Worm (Caenorhabditis elegans) whole organism, late embryonic: ENCODE data around the gene ttr-28.

Source experiments
- C08G9.2 ChIP-seq: sonication (generic microtip); optimal IDR thresholded peaks from 2 replicates; lab custom pipeline; 2016; ENCODE audit warnings: mild to moderate bottlenecking, missing genetic modification characterization, moderate library complexity, missing compliant biosample characterization
- F13H6.1 ChIP-seq: sonication (generic microtip); optimal IDR thresholded peaks from 2 replicates; lab custom pipeline; 2016; ENCODE audit warnings: missing genetic modification characterization, missing compliant biosample characterization
- K02D7.2 ChIP-seq: sonication (generic microtip); optimal IDR thresholded peaks from 2 replicates; lab custom pipeline; 2017; ENCODE audit warnings: mild to moderate bottlenecking, missing genetic modification characterization, missing compliant biosample characterization
- ahr-1 ChIP-seq: sonication (generic microtip); optimal IDR thresholded peaks from 2 replicates; lab custom pipeline; 2016; ENCODE audit warnings: missing genetic modification characterization, missing compliant biosample characterization
- ama-1 ChIP-seq: fragments of 150-350 bp; optimal IDR thresholded peaks from 2 replicates; lab custom pipeline; 2014
- ceh-22 ChIP-seq: sonication (generic microtip); optimal IDR thresholded peaks from 2 replicates; lab custom pipeline; 2017; ENCODE audit warnings: missing biosample characterization, missing genetic modification characterization
- ceh-30 ChIP-seq: fragments of 150-350 bp; optimal IDR thresholded peaks from 2 replicates; lab custom pipeline; 2014; ENCODE audit warnings: missing biosample characterization, missing genetic modification characterization
- ceh-48 ChIP-seq: sonication (generic microtip); optimal IDR thresholded peaks from 2 replicates; lab custom pipeline; 2016; ENCODE audit warnings: missing genetic modification characterization, inconsistent platforms, missing compliant biosample characterization
- ceh-9 ChIP-seq: sonication (generic microtip); optimal IDR thresholded peaks from 2 replicates; lab custom pipeline; 2016; ENCODE audit warnings: mild to moderate bottlenecking, missing genetic modification characterization, inconsistent platforms, missing compliant biosample characterization
- che-1 ChIP-seq: sonication (generic microtip); optimal IDR thresholded peaks from 2 replicates; lab custom pipeline; 2016; ENCODE audit warnings: mild to moderate bottlenecking, missing genetic modification characterization, missing compliant biosample characterization
- dmd-4 ChIP-seq: sonication (generic microtip); optimal IDR thresholded peaks from 2 replicates; lab custom pipeline; 2016; ENCODE audit warnings: borderline replicate concordance, missing genetic modification characterization, missing compliant biosample characterization
- elt-2 ChIP-seq: sonication (generic microtip); optimal IDR thresholded peaks from 2 replicates; lab custom pipeline; 2016; ENCODE audit warnings: missing genetic modification reagents, missing genetic modification characterization, missing compliant biosample characterization
- fax-1 ChIP-seq: sonication (generic microtip); optimal IDR thresholded peaks from 2 replicates; lab custom pipeline; 2016; ENCODE audit warnings: missing genotype, missing genetic modification characterization, missing compliant biosample characterization
- fkh-6 ChIP-seq: sonication (generic microtip); optimal IDR thresholded peaks from 2 replicates; lab custom pipeline; 2016; ENCODE audit warnings: missing genetic modification characterization, missing compliant biosample characterization
- hlh-15 ChIP-seq: sonication (generic microtip); optimal IDR thresholded peaks from 2 replicates; lab custom pipeline; 2016; ENCODE audit warnings: missing genetic modification characterization, missing compliant biosample characterization
- hlh-6 ChIP-seq: sonication (generic microtip); optimal IDR thresholded peaks from 2 replicates; lab custom pipeline; 2016; ENCODE audit warnings: missing genotype, missing genetic modification characterization, missing compliant biosample characterization
- hlh-8 ChIP-seq: sonication (generic microtip); optimal IDR thresholded peaks from 2 replicates; lab custom pipeline; 2016; ENCODE audit warnings: missing genotype, missing genetic modification characterization, missing compliant biosample characterization
- madf-2 ChIP-seq: sonication (generic microtip); optimal IDR thresholded peaks from 2 replicates; lab custom pipeline; 2017; ENCODE audit warnings: missing genetic modification characterization, missing compliant biosample characterization
- nfya-1 ChIP-seq: sonication (generic microtip); optimal IDR thresholded peaks from 2 replicates; lab custom pipeline; 2017; ENCODE audit warnings: missing genetic modification characterization, mild to moderate bottlenecking, missing compliant biosample characterization, antibody characterized with exemption, moderate library complexity
- nhr-11 ChIP-seq: fragments of 150-350 bp; optimal IDR thresholded peaks from 2 replicates; lab custom pipeline; 2014; ENCODE audit warnings: missing biosample characterization, missing genetic modification characterization
- nhr-232 ChIP-seq: sonication (generic microtip); optimal IDR thresholded peaks from 2 replicates; lab custom pipeline; 2016; ENCODE audit warnings: missing genetic modification characterization, missing compliant biosample characterization
- odd-2 ChIP-seq: sonication (generic microtip); optimal IDR thresholded peaks from 2 replicates; lab custom pipeline; 2017; ENCODE audit warnings: antibody characterized with exemption, mild to moderate bottlenecking, missing genetic modification characterization, missing compliant biosample characterization
- pag-3 ChIP-seq: sonication (generic microtip); optimal IDR thresholded peaks from 2 replicates; lab custom pipeline; 2016; ENCODE audit warnings: missing compliant biosample characterization, missing genetic modification characterization, borderline replicate concordance
- pha-4 ChIP-seq: fragments of 150-350 bp; optimal IDR thresholded peaks from 2 replicates; lab custom pipeline; 2018; ENCODE audit warnings: missing biosample characterization, missing genetic modification reagents, missing genetic modification characterization
- pros-1 ChIP-seq: fragments of 150-350 bp; optimal IDR thresholded peaks from 2 replicates; lab custom pipeline; 2014; ENCODE audit warnings: missing biosample characterization, missing genetic modification reagents, missing genetic modification characterization
- rnt-1 ChIP-seq: sonication (generic microtip); optimal IDR thresholded peaks from 2 replicates; lab custom pipeline; 2016; ENCODE audit warnings: missing genetic modification characterization, missing compliant biosample characterization
- sdc-2 ChIP-seq: sonication (generic microtip); optimal IDR thresholded peaks from 2 replicates; lab custom pipeline; 2016; ENCODE audit warnings: missing genotype, missing genetic modification characterization, missing compliant biosample characterization
- tbx-2 ChIP-seq: sonication (generic microtip); optimal IDR thresholded peaks from 2 replicates; lab custom pipeline; 2016; ENCODE audit warnings: missing genetic modification characterization, missing compliant biosample characterization
- tbx-7 ChIP-seq: sonication (generic microtip); optimal IDR thresholded peaks from 2 replicates; lab custom pipeline; 2016; ENCODE audit warnings: missing genotype, missing genetic modification characterization, missing compliant biosample characterization
- unc-3 ChIP-seq, 2 experiments: fragments of 200-800 bp in 1 of 2; sonication (Bioruptor generic) in 1 of 2; sonication (generic microtip) in 1 of 2; conservative IDR thresholded peaks in 1 of 2; optimal IDR thresholded peaks in 1 of 2; 2 replicates each; pipeline versions ENCODE4 v1.3.6 to Lab custom; 2016 to 2022; ENCODE audit warnings: missing compliant biosample characterization in 2 of 2, missing genetic modification characterization in 2 of 2, missing genetic modification reagents in 1 of 2
- unc-42 ChIP-seq: sonication (generic microtip); optimal IDR thresholded peaks from 2 replicates; lab custom pipeline; 2016; ENCODE audit warnings: missing genotype, missing genetic modification characterization, missing compliant biosample characterization
- zip-5 ChIP-seq: sonication (generic microtip); optimal IDR thresholded peaks from 2 replicates; lab custom pipeline; 2016; ENCODE audit warnings: missing genetic modification characterization, missing compliant biosample characterization

Gene ttr-28

ce11 chrV:12885860-12886259 is 19.1 kb downstream of the ttr-28 start, which contains the start of gene glb-24:
Gene glb-24 (minus strand): TSS chrV:12885960.
- TF ChIP-seq nhr-11 (tag; lab: Kevin White, UChicago) (no peak), unc-3 (GFP tag; conservative IDR thresholded peaks at IDR 0.05; lab: Robert Waterston, UW) (no peak), unc-3 (tag; optimal IDR thresholded peaks at IDR 0.05; lab: Kevin White, UChicago) (no peak), pag-3 (tag; lab: Kevin White, UChicago) (no peak), hlh-6 (tag; lab: Kevin White, UChicago) (no peak), ceh-9 (no peak), ahr-1 (tag; lab: Kevin White, UChicago) (no peak), hlh-8 (tag; lab: Kevin White, UChicago) (no peak), madf-2 (tag; lab: Kevin White, UChicago) (no peak)

- TF ChIP-seq pros-1: no peak
- no peak for TF ChIP-seq elt-2 (tag; lab: Kevin White, UChicago)
- no peak for TF ChIP-seq pag-3 (tag; lab: Kevin White, UChicago)
- no peak for TF ChIP-seq che-1 (tag; lab: Kevin White, UChicago)
- no peak for TF ChIP-seq dmd-4 (tag; lab: Kevin White, UChicago)
- no peak for TF ChIP-seq fax-1 (tag; lab: Kevin White, UChicago)
- TF ChIP-seq unc-42 (tag; lab: Kevin White, UChicago): no peak
- no peak for TF ChIP-seq odd-2 (tag; lab: Kevin White, UChicago)
- TF ChIP-seq ceh-22 (tag; lab: Kevin White, UChicago): no peak
- no peak for TF ChIP-seq sdc-2 (tag; lab: Kevin White, UChicago)
Measured at ce11 chrV:12882370-12882769, 22.6 kb downstream of the ttr-28 start.

- TF ChIP-seq zip-5 (tag; lab: Kevin White, UChicago): no peak
- no peak for TF ChIP-seq nfya-1 (tag; lab: Kevin White, UChicago)
- no peak for TF ChIP-seq madf-2 (tag; lab: Kevin White, UChicago)
- no peak for TF ChIP-seq nhr-11 (tag; lab: Kevin White, UChicago)
Measured at ce11 chrV:12881396-12881795, 23.6 kb downstream of the ttr-28 start.

- no peak for TF ChIP-seq F13H6.1
- no peak for TF ChIP-seq ceh-30 (tag; lab: Kevin White, UChicago)
- no peak for TF ChIP-seq tbx-7 (tag; lab: Kevin White, UChicago)
- TF ChIP-seq ceh-48 (tag; lab: Kevin White, UChicago): no peak
- TF ChIP-seq pha-4 (tag; lab: Kevin White, UChicago): no peak
- TF ChIP-seq nfya-1 (tag; lab: Kevin White, UChicago): no peak
- TF ChIP-seq rnt-1 (tag; lab: Kevin White, UChicago): no peak
- no peak for TF ChIP-seq unc-42 (tag; lab: Kevin White, UChicago)
Measured at ce11 chrV:12879349-12879748, 25.6 kb downstream of the ttr-28 start.

ce11 chrV:12877579-12877978 is 27.4 kb downstream of the ttr-28 start:
- no peak for TF ChIP-seq ceh-9
- no peak for TF ChIP-seq C08G9.2 (tag; lab: Kevin White, UChicago)

ce11 chrV:12876708-12877107 is 28.3 kb downstream of the ttr-28 start:
- TF ChIP-seq K02D7.2 (tag; lab: Kevin White, UChicago): no peak
- no peak for TF ChIP-seq nhr-232 (tag; lab: Kevin White, UChicago)
- TF ChIP-seq fkh-6 (tag; lab: Kevin White, UChicago): no peak
- TF ChIP-seq tbx-2 (tag; lab: Kevin White, UChicago): no peak
- TF ChIP-seq hlh-6 (tag; lab: Kevin White, UChicago): no peak
- no peak for TF ChIP-seq hlh-15
- no peak for TF ChIP-seq ama-1
- no peak for TF ChIP-seq odd-2 (tag; lab: Kevin White, UChicago)
